Worm (Caenorhabditis elegans) whole organism, L3 larva: ENCODE measurements around the gene cyp-44A1.

Source experiments
- ceh-16 ChIP-seq: sonication (generic microtip); optimal IDR thresholded peaks from 2 replicates; lab custom pipeline; 2017; ENCODE audit warnings: missing biosample characterization, missing genetic modification characterization
- ceh-28 ChIP-seq: fragments of 150-350 bp; optimal IDR thresholded peaks from 2 replicates; lab custom pipeline; 2014; ENCODE audit warnings: missing biosample characterization, missing genetic modification reagents, missing genetic modification characterization
- elt-3 ChIP-seq, 3 experiments: fragments of 150-350 bp in 1 of 3; sonication (generic microtip) in 2 of 3; optimal IDR thresholded peaks; 2 replicates in 2 of 3; 4 replicates in 1 of 3; lab custom pipeline; 2014 to 2017; ENCODE audit warnings: missing biosample characterization in 3 of 3, missing genetic modification characterization in 3 of 3
- fos-1 ChIP-seq: fragments of 150-350 bp; optimal IDR thresholded peaks from 2 replicates; lab custom pipeline; 2014; ENCODE audit warnings: missing biosample characterization, missing genetic modification characterization
- unc-39 ChIP-seq: sonication (generic microtip); optimal IDR thresholded peaks from 4 replicates; lab custom pipeline; 2017; ENCODE audit warnings: missing biosample characterization, missing genetic modification characterization
- zag-1 ChIP-seq: fragments of 150-350 bp; optimal IDR thresholded peaks from 2 replicates; lab custom pipeline; 2014; ENCODE audit warnings: missing biosample characterization, missing genetic modification characterization

ce11 chrII:5515542-5515941, 11.7 kb downstream of the cyp-44A1 start, which contains the start of gene ZK177.3:
- TF ChIP-seq unc-39 (tag; lab: Kevin White, UChicago), result no peak
- TF ChIP-seq elt-3 (tag; optimal IDR thresholded peaks at IDR 0.05; lab: Kevin White, UChicago), result no peak
- no peak for TF ChIP-seq ceh-16 (tag; lab: Kevin White, UChicago)
- no peak for TF ChIP-seq zag-1 (tag; lab: Kevin White, UChicago)
- no peak for TF ChIP-seq ceh-28
- no peak for TF ChIP-seq fos-1 (tag; lab: Kevin White, UChicago)
